Worm (Caenorhabditis elegans) whole organism, L1 larva: Measurements from ENCODE around the gene H12D21.11.

Experiments
- C04F5.9 ChIP-seq: sonication (generic microtip); optimal IDR thresholded peaks from 2 replicates; lab custom pipeline; 2016; ENCODE audit warnings: missing genetic modification characterization, missing compliant biosample characterization
- Y116A8C.19 ChIP-seq: sonication (generic microtip); optimal IDR thresholded peaks from 2 replicates; lab custom pipeline; 2016; ENCODE audit warnings: missing compliant biosample characterization, missing genetic modification characterization, borderline replicate concordance
- alr-1 ChIP-seq: fragments of 200-800 bp; sonication (Bioruptor generic); optimal IDR thresholded peaks from 2 replicates; lab custom pipeline; 2018; ENCODE audit warnings: borderline replicate concordance, mild to moderate bottlenecking, missing genetic modification characterization, missing compliant biosample characterization
- aly-2 ChIP-seq: fragments of 150-350 bp; optimal IDR thresholded peaks from 2 replicates; lab custom pipeline; 2014; ENCODE audit warnings: missing biosample characterization, missing genetic modification characterization
- blmp-1 ChIP-seq: fragments of 150-350 bp; optimal IDR thresholded peaks from 2 replicates; lab custom pipeline; 2014; ENCODE audit warnings: missing biosample characterization, missing genetic modification characterization
- ceh-63 ChIP-seq: fragments of 200-800 bp; sonication (Bioruptor generic); optimal IDR thresholded peaks from 2 replicates; lab custom pipeline; 2018; ENCODE audit warnings: mild to moderate bottlenecking, missing genetic modification characterization, missing compliant biosample characterization
- ceh-8 ChIP-seq: fragments of 200-800 bp; sonication (Bioruptor generic); optimal IDR thresholded peaks from 2 replicates; lab custom pipeline; 2018; ENCODE audit warnings: mild to moderate bottlenecking, missing genetic modification characterization, moderate library complexity, missing compliant biosample characterization
- ceh-82 ChIP-seq, 3 experiments: fragments of 150-350 bp in 1 of 3; sonication (generic microtip) in 2 of 3; optimal IDR thresholded peaks; 2 replicates each; lab custom pipeline; 2014 to 2017; ENCODE audit warnings: missing biosample characterization in 3 of 3, missing genetic modification characterization in 3 of 3
- ceh-88 ChIP-seq: fragments of 200-800 bp; sonication (Bioruptor generic); IDR thresholded peaks from 2 replicates; pipeline ENCODE4 v1.3.6; 2022; ENCODE audit warnings: missing genetic modification characterization, missing compliant biosample characterization
- ces-1 ChIP-seq: fragments of 150-350 bp; optimal IDR thresholded peaks from 2 replicates; lab custom pipeline; 2014; ENCODE audit warnings: missing biosample characterization, missing genetic modification reagents, missing genetic modification characterization
- dsc-1 ChIP-seq: sonication (generic microtip); optimal IDR thresholded peaks from 2 replicates; lab custom pipeline; 2016; ENCODE audit warnings: mild to moderate bottlenecking, missing genetic modification characterization, missing compliant biosample characterization
- efl-1 ChIP-seq, 4 experiments: fragments of 150-350 bp; optimal IDR thresholded peaks in 3 of 4; peaks in 1 of 4; 1 replicate in 1 of 4; 2 replicates in 3 of 4; lab custom pipeline; 2014; ENCODE audit warnings: missing biosample characterization in 2 of 4, missing genetic modification characterization in 2 of 4, missing genetic modification reagents in 2 of 4
- elt-2 ChIP-seq: sonication (generic microtip); optimal IDR thresholded peaks from 2 replicates; lab custom pipeline; 2016; ENCODE audit warnings: missing genetic modification characterization, mild to moderate bottlenecking, inconsistent platforms, missing compliant biosample characterization, missing genetic modification reagents
- ets-5 ChIP-seq: fragments of 200-800 bp; sonication (Bioruptor generic); IDR thresholded peaks from 2 replicates; pipeline ENCODE4 v1.3.6; 2022; ENCODE audit warnings: missing genetic modification characterization, missing compliant biosample characterization
- fkh-8 ChIP-seq: sonication (generic microtip); optimal IDR thresholded peaks from 2 replicates; lab custom pipeline; 2016; ENCODE audit warnings: mild to moderate bottlenecking, missing genetic modification characterization, missing compliant biosample characterization
- fos-1 ChIP-seq: fragments of 150-350 bp; optimal IDR thresholded peaks from 2 replicates; lab custom pipeline; 2014; ENCODE audit warnings: missing biosample characterization, missing genetic modification characterization
- grh-1 ChIP-seq: fragments of 200-800 bp; sonication (Bioruptor generic); IDR thresholded peaks from 2 replicates; pipeline ENCODE4 v1.3.6; 2022; ENCODE audit warnings: missing genetic modification reagents, missing genetic modification characterization, missing compliant biosample characterization
- hlh-4 ChIP-seq: sonication (generic microtip); optimal IDR thresholded peaks from 2 replicates; lab custom pipeline; 2016; ENCODE audit warnings: mild to moderate bottlenecking, missing genetic modification characterization, missing compliant biosample characterization
- hpl-2 ChIP-seq: fragments of 150-350 bp; optimal IDR thresholded peaks from 2 replicates; lab custom pipeline; 2014; ENCODE audit warnings: missing biosample characterization, missing genetic modification reagents, missing genetic modification characterization
- isw-1 ChIP-seq: fragments of 200-800 bp; sonication (Bioruptor generic); IDR thresholded peaks from 2 replicates; pipeline ENCODE4 v1.3.6; 2022; ENCODE audit warnings: missing genetic modification characterization, missing compliant biosample characterization
- jun-1 ChIP-seq: fragments of 150-350 bp; optimal IDR thresholded peaks from 2 replicates; lab custom pipeline; 2014; ENCODE audit warnings: missing biosample characterization, missing genetic modification reagents, missing genetic modification characterization
- lin-15B ChIP-seq: fragments of 150-350 bp; sonication (generic microtip); optimal IDR thresholded peaks from 3 replicates; lab custom pipeline; 2014; ENCODE audit warnings: missing biosample characterization, missing genetic modification characterization
- lin-35 ChIP-seq, 2 experiments: fragments of 150-350 bp; optimal IDR thresholded peaks; 2 replicates each; lab custom pipeline; 2014; ENCODE audit warnings: missing biosample characterization in 2 of 2, missing genetic modification characterization in 2 of 2, missing genetic modification reagents in 2 of 2
- lin-39 ChIP-seq: fragments of 150-350 bp; optimal IDR thresholded peaks from 2 replicates; lab custom pipeline; 2014; ENCODE audit warnings: missing biosample characterization, missing genetic modification reagents, missing genetic modification characterization
- lsy-2 ChIP-seq, 2 experiments: fragments of 150-350 bp; optimal IDR thresholded peaks; 2 replicates each; lab custom pipeline; 2014; ENCODE audit warnings: missing biosample characterization in 2 of 2, missing genetic modification characterization in 2 of 2
- mab-9 ChIP-seq: fragments of 200-800 bp; sonication (Bioruptor generic); IDR thresholded peaks from 2 replicates; pipeline ENCODE4 v1.3.6; 2022; ENCODE audit warnings: missing genetic modification reagents, missing genetic modification characterization, missing compliant biosample characterization
- mep-1 ChIP-seq: fragments of 150-350 bp; optimal IDR thresholded peaks from 2 replicates; lab custom pipeline; 2014; ENCODE audit warnings: missing biosample characterization, missing genetic modification characterization
- nhr-11 ChIP-seq: fragments of 150-350 bp; optimal IDR thresholded peaks from 2 replicates; lab custom pipeline; 2014; ENCODE audit warnings: missing biosample characterization, missing genetic modification characterization
- nhr-12 ChIP-seq: sonication (generic microtip); optimal IDR thresholded peaks from 2 replicates; lab custom pipeline; 2017; ENCODE audit warnings: missing biosample characterization, missing genetic modification characterization
- nhr-19 ChIP-seq: fragments of 200-800 bp; sonication (Bioruptor generic); conservative IDR thresholded peaks from 2 replicates; pipeline ENCODE4 v1.3.6; 2022; ENCODE audit warnings: missing genetic modification characterization, missing compliant biosample characterization
- nhr-20 ChIP-seq: sonication (generic microtip); optimal IDR thresholded peaks from 2 replicates; lab custom pipeline; 2016; ENCODE audit warnings: mild to moderate bottlenecking, missing genetic modification characterization, missing compliant biosample characterization
- nhr-237 ChIP-seq: fragments of 150-350 bp; optimal IDR thresholded peaks from 2 replicates; lab custom pipeline; 2014; ENCODE audit warnings: missing biosample characterization, missing genetic modification characterization
- nhr-47 ChIP-seq: sonication (generic microtip); optimal IDR thresholded peaks from 2 replicates; lab custom pipeline; 2016; ENCODE audit warnings: mild to moderate bottlenecking, missing genetic modification characterization, moderate library complexity, missing compliant biosample characterization
- nhr-71 ChIP-seq: sonication (generic microtip); optimal IDR thresholded peaks from 2 replicates; lab custom pipeline; 2016; ENCODE audit warnings: mild to moderate bottlenecking, missing genetic modification characterization, moderate library complexity, missing compliant biosample characterization
- nhr-84 ChIP-seq: sonication (generic microtip); optimal IDR thresholded peaks from 2 replicates; lab custom pipeline; 2017; ENCODE audit warnings: missing biosample characterization, missing genetic modification characterization
- nhr-85 ChIP-seq: sonication (generic microtip); peaks from one replicate; lab custom pipeline; 2016; ENCODE audit warnings: missing genetic modification characterization, inconsistent platforms, missing compliant biosample characterization
- pqm-1 ChIP-seq: sonication (generic microtip); optimal IDR thresholded peaks from 3 replicates; lab custom pipeline; 2017; ENCODE audit warnings: missing biosample characterization, missing genetic modification characterization
- rnt-1 ChIP-seq: sonication (generic microtip); optimal IDR thresholded peaks from 2 replicates; lab custom pipeline; 2016; ENCODE audit warnings: mild to moderate bottlenecking, missing genetic modification characterization, moderate library complexity, missing compliant biosample characterization
- skn-1 ChIP-seq: fragments of 150-350 bp; optimal IDR thresholded peaks from 2 replicates; lab custom pipeline; 2014; ENCODE audit warnings: missing biosample characterization, missing genetic modification characterization
- snu-23 ChIP-seq: sonication (generic microtip); optimal IDR thresholded peaks from 2 replicates; lab custom pipeline; 2016; ENCODE audit warnings: missing genetic modification characterization, missing compliant biosample characterization
- sptf-1 ChIP-seq: fragments of 150-350 bp; optimal IDR thresholded peaks from 2 replicates; lab custom pipeline; 2014; ENCODE audit warnings: missing biosample characterization, missing genetic modification characterization
- sup-37 ChIP-seq: fragments of 200-800 bp; sonication (Bioruptor generic); optimal IDR thresholded peaks from 2 replicates; lab custom pipeline; 2018; ENCODE audit warnings: mild to moderate bottlenecking, missing genetic modification characterization, missing compliant biosample characterization
- tlp-1 ChIP-seq: fragments of 150-350 bp; optimal IDR thresholded peaks from 2 replicates; lab custom pipeline; 2014; ENCODE audit warnings: missing biosample characterization, missing genetic modification characterization
- unc-130 ChIP-seq: fragments of 150-350 bp; optimal IDR thresholded peaks from 2 replicates; lab custom pipeline; 2017; ENCODE audit warnings: missing biosample characterization, missing genetic modification characterization, inconsistent platforms
- unc-30 ChIP-seq: sonication (generic microtip); optimal IDR thresholded peaks from 2 replicates; lab custom pipeline; 2017; ENCODE audit warnings: missing biosample characterization, missing genetic modification characterization
- unc-62 ChIP-seq: fragments of 150-350 bp; optimal IDR thresholded peaks from 2 replicates; lab custom pipeline; 2014; ENCODE audit warnings: missing biosample characterization, missing genetic modification reagents, missing genetic modification characterization
- unc-98 ChIP-seq: fragments of 200-800 bp; sonication (Bioruptor generic); IDR thresholded peaks from 2 replicates; pipeline ENCODE4 v1.3.6; 2022; ENCODE audit warnings: missing genetic modification characterization, missing compliant biosample characterization
- vab-15 ChIP-seq: sonication (generic microtip); optimal IDR thresholded peaks from 2 replicates; lab custom pipeline; 2017; ENCODE audit warnings: missing genotype, mild to moderate bottlenecking, missing genetic modification characterization, missing compliant biosample characterization
- ztf-11 ChIP-seq, 2 experiments: sonication (generic microtip); optimal IDR thresholded peaks; 2 replicates each; lab custom pipeline; 2016 to 2017; ENCODE audit warnings: missing genetic modification characterization in 2 of 2, missing biosample characterization in 1 of 2, missing compliant biosample characterization in 1 of 2

The H12D21.11 gene

DNA sequence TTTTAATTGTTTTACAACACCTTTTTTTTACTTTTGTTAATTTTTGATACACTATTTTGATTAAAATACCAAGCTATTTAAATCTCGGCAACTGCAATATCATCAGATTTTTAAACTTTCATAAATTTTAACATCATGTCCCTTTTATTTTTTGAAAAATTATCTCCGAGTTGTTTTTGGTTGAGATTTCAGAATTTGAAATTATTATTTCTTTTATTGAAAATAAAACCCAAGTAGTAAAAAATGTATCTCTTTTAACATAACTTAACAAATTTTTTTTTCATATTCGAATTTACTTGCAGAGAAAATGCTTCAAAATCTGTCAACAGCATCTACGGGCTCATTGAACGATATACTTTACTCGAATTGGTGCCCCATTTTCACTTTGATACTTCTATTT is at the start of gene H12D21.11:
Gene H12D21.11 (plus strand): TSS at position 301 of the 400 bp plus-strand sequence.
- no peak for TF ChIP-seq efl-1 (optimal IDR thresholded peaks at IDR 0.05; lab: Kevin White, UChicago)
- TF ChIP-seq efl-1 (GFP tag; optimal IDR thresholded peaks at IDR 0.05 in 1 of 2; lab: Kevin White, UChicago), result peak in 1 of 2 experiments; percentile 87
- TF ChIP-seq jun-1, result no peak
- TF ChIP-seq lin-39 (tag; lab: Kevin White, UChicago), result no peak

DNA sequence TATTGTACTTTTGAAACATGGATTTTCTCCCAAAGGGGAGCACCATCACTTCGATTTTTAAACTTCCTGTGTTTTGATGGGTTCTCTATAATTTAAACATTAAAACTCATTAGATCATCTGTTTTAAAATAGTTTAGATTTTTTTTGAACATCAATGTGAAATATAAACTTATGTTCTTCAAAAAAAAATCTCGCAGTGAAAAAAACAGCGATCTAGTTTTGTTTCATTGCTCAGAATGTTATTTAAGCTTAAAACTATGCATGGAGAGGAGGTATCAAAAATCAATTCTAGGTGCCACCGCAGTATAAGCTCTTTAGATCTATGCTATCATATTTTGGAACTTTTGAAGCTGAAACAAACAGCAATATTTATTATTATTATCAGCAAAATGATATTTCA is 47.5 kb upstream of the H12D21.11 start, which contains the start of gene gcy-14:
Gene gcy-14 (minus strand): TSS at position 101 of the 400 bp plus-strand sequence.
- TF ChIP-seq isw-1 (no peak), hlh-4 (tag; lab: Kevin White, UChicago) (no peak), snu-23 (GFP tag; lab: Kevin White, UChicago) (no peak), dsc-1 (tag; lab: Kevin White, UChicago) (no peak), unc-130 (tag; lab: Kevin White, UChicago) (no peak)

DNA sequence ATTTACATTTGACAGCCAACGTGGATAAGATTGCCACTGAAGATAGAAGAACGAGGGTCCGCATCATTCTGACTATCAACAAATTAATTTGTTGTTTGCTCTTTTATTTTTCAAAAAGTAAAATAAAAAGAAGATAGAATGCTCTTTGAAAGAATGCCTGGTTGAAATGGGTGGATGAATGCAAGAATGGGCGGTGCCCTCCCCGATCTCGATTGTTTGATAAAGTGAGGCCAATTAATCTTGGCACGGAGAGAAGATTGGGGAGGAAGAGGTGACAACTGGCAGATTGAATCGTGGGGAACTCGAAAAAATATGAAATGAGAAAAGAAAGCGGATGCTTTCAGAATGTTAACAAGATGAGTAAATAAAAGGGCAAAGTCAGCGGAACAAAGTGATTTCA is 44.3 kb upstream of the H12D21.11 start, which contains the start of gene ZC412.3:
Gene ZC412.3 (minus strand): TSS at position 183 of the 400 bp plus-strand sequence.
- peak; percentile 11 for TF ChIP-seq mep-1 (tag; lab: Kevin White, UChicago)
- no peak for TF ChIP-seq nhr-237 (tag; lab: Kevin White, UChicago)
- TF ChIP-seq rnt-1, result peak; percentile 72
- TF ChIP-seq nhr-71 (tag; lab: Kevin White, UChicago), result no peak
- TF ChIP-seq fkh-8 (tag; lab: Kevin White, UChicago), result no peak
- peak; percentile 23 for TF ChIP-seq snu-23 (GFP tag; lab: Kevin White, UChicago)
- TF ChIP-seq nhr-12 (tag; lab: Kevin White, UChicago), result no peak
- TF ChIP-seq fos-1, result no peak
- no peak for TF ChIP-seq mab-9 (GFP tag; lab: Robert Waterston, UW)
- no peak for TF ChIP-seq C04F5.9
- no peak for TF ChIP-seq lsy-2 (tag; optimal IDR thresholded peaks at IDR 0.05; lab: Kevin White, UChicago)
- TF ChIP-seq unc-62 (GFP tag; lab: Kevin White, UChicago), result no peak
- no peak for TF ChIP-seq grh-1 (GFP tag; lab: Robert Waterston, UW)
- TF ChIP-seq jun-1, result no peak
- no peak for TF ChIP-seq hpl-2 (GFP tag; lab: Kevin White, UChicago)
- TF ChIP-seq unc-98 (GFP tag; lab: Robert Waterston, UW), result no peak
- no peak for TF ChIP-seq sptf-1
- TF ChIP-seq aly-2 (tag; lab: Kevin White, UChicago), result no peak
- no peak for TF ChIP-seq lin-35 (GFP tag; optimal IDR thresholded peaks at IDR 0.05; lab: Kevin White, UChicago)
- no peak for TF ChIP-seq ets-5 (GFP tag; lab: Robert Waterston, UW)
- no peak for TF ChIP-seq ceh-82 (tag; optimal IDR thresholded peaks at IDR 0.05; lab: Kevin White, UChicago)
- peak; percentile 3 for TF ChIP-seq vab-15
- TF ChIP-seq nhr-85 (tag; lab: Kevin White, UChicago), result no peak
- no peak for TF ChIP-seq lin-15B (tag; lab: Kevin White, UChicago)
- no peak for TF ChIP-seq ceh-63 (GFP tag; lab: Kevin White, UChicago)
- no peak for TF ChIP-seq hlh-4 (tag; lab: Kevin White, UChicago)
- no peak for TF ChIP-seq ces-1 (GFP tag; lab: Kevin White, UChicago)
- TF ChIP-seq alr-1 (tag; lab: Kevin White, UChicago), result no peak
- no peak for TF ChIP-seq sup-37
- no peak for TF ChIP-seq ceh-8 (GFP tag; lab: Kevin White, UChicago)
- no peak for TF ChIP-seq skn-1 (tag; lab: Kevin White, UChicago)
- no peak for TF ChIP-seq nhr-47 (tag; lab: Kevin White, UChicago)
- TF ChIP-seq unc-30, result no peak
- no peak for TF ChIP-seq nhr-20
- no peak for TF ChIP-seq ceh-88 (GFP tag; lab: Robert Waterston, UW)
- no peak for TF ChIP-seq tlp-1 (tag; lab: Kevin White, UChicago)
- TF ChIP-seq Y116A8C.19 (tag; lab: Kevin White, UChicago), result no peak
- no peak for TF ChIP-seq nhr-11 (tag; lab: Kevin White, UChicago)
- no peak for TF ChIP-seq elt-2 (tag; lab: Kevin White, UChicago)
- TF ChIP-seq blmp-1 (tag; lab: Kevin White, UChicago), result no peak
- TF ChIP-seq nhr-84 (tag; lab: Kevin White, UChicago), result no peak
- no peak for TF ChIP-seq nhr-19 (GFP tag; lab: Robert Waterston, UW)
- no peak for TF ChIP-seq ztf-11 (tag; optimal IDR thresholded peaks at IDR 0.05; lab: Kevin White, UChicago)
- TF ChIP-seq pqm-1 (tag; lab: Kevin White, UChicago), result no peak
